Worm (Caenorhabditis elegans): ENCODE data around the gene klp-7.

klp-7 gene

DNA sequence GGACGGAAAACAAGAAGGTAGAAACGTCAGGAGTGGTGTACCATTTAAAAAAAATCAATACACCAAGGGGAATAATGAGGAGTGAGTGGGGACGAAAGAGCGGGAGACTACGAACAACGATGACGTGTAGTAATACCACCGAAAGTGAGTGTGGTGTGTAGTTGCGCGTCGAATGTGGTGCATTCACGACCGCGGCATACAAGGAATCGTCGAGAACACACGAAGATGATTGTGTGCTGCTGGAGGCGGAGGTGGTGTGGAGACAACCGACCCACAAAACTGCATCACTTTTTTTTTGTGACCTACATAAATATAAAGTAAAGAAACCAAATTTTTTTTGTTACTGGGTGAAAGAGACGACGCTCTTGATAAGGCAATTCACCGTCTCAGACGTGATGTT lies 12.6 kb downstream of the klp-7 start (continued):
- TF ChIP-seq ceh-82 (tag; optimal IDR thresholded peaks at IDR 0.05) (no peak), F44E2.7 (GFP tag; IDR thresholded peaks at IDR 0.05) (no peak), D1046.2 (GFP tag; IDR thresholded peaks at IDR 0.05) (no peak), madf-5 (GFP tag; IDR thresholded peaks at IDR 0.05) (no peak), ZK546.5 (tag; optimal IDR thresholded peaks at IDR 0.05) (no peak), set-16 (GFP tag; IDR thresholded peaks at IDR 0.05) (peak; percentile 32; the same call in 1 of the 2 replicates), hif-1 (tag; optimal IDR thresholded peaks at IDR 0.05) (peak in 1 of 2 experiments; percentile 23), ceh-44 (GFP tag; IDR thresholded peaks at IDR 0.05) (no peak), Y105C5A.15 (GFP tag; IDR thresholded peaks at IDR 0.05) (no peak), daf-12 (tag; optimal IDR thresholded peaks at IDR 0.05) (no peak), zag-1 (tag; optimal IDR thresholded peaks at IDR 0.05) (no peak), saeg-2 (GFP tag; IDR thresholded peaks at IDR 0.05) (no peak), egl-27 (tag; optimal IDR thresholded peaks at IDR 0.05) (no peak), lin-1 (GFP tag; IDR thresholded peaks at IDR 0.05) (no peak), nhr-41 (GFP tag; IDR thresholded peaks at IDR 0.05) (peak; percentile 16; the same call in 1 of the 2 replicates), nhr-11 (tag; optimal IDR thresholded peaks at IDR 0.05) (peak; percentile 64), spr-3 (GFP tag; optimal IDR thresholded peaks at IDR 0.05) (no peak), aly-2 (tag; optimal IDR thresholded peaks at IDR 0.05) (no peak), mdl-1 (tag; optimal IDR thresholded peaks at IDR 0.05) (peak in 1 of 2 experiments; percentile 15), php-3 (GFP tag; IDR thresholded peaks at IDR 0.05) (no peak), nhr-25 (tag; optimal IDR thresholded peaks at IDR 0.05; ENCODE audit: borderline replicate concordance, insufficient read depth) (peak; percentile 63), fos-1 (tag; optimal IDR thresholded peaks at IDR 0.05) (no peak), tag-97 (GFP tag; IDR thresholded peaks at IDR 0.05) (no peak), unc-39 (tag; optimal IDR thresholded peaks at IDR 0.05) (no peak), daf-19 (GFP tag; conservative IDR thresholded peaks at IDR 0.05) (no peak), snpc-4 (tag; optimal IDR thresholded peaks at IDR 0.05) (no peak)

DNA sequence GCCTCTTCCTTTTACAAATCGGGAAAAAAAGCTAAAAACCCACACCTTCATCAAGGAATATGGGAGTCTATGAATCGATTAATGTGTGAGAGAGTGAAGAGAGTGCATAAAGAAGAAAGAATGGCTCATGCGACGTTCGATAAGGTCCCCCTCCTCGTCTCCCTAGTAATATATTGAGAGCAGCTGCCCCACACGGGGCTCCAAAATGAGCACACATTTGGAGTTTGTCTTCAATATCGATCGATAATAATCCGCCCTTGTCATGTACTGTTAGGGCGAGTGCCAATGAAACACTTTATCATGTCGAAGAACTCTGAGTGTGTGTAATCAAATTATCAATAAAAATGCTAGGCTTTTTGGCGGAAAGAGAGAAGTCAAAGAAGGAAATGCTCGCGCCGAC lies 13.5 kb downstream of the klp-7 start:
- TF ChIP-seq lin-15B (tag; optimal IDR thresholded peaks at IDR 0.05) (no peak), unc-62 (GFP tag; optimal IDR thresholded peaks at IDR 0.05 in 1 of 2) (no peak), unc-62 (tag; optimal IDR thresholded peaks at IDR 0.05) (no peak), madf-5 (GFP tag; IDR thresholded peaks at IDR 0.05) (no peak), zip-2 (tag; optimal IDR thresholded peaks at IDR 0.05) (no peak), nhr-25 (tag; optimal IDR thresholded peaks at IDR 0.05; ENCODE audit: borderline replicate concordance, insufficient read depth) (no peak), dve-1 (tag; optimal IDR thresholded peaks at IDR 0.05; ENCODE audit: insufficient read depth) (peak; percentile 16), Y48G9A.11 (GFP tag; IDR thresholded peaks at IDR 0.05) (no peak), ceh-20 (GFP tag; IDR thresholded peaks at IDR 0.05) (no peak), daf-12 (tag; optimal IDR thresholded peaks at IDR 0.05) (no peak), mdl-1 (tag; optimal IDR thresholded peaks at IDR 0.05) (no peak), unc-39 (tag; optimal IDR thresholded peaks at IDR 0.05) (no peak), mes-2 (tag; optimal IDR thresholded peaks at IDR 0.05; ENCODE audit: poor library complexity, severe bottlenecking) (no peak), set-16 (GFP tag; IDR thresholded peaks at IDR 0.05) (no peak), lin-1 (GFP tag; IDR thresholded peaks at IDR 0.05) (no peak), dmd-6 (GFP tag; IDR thresholded peaks at IDR 0.05) (peak; percentile 30), saeg-2 (GFP tag; IDR thresholded peaks at IDR 0.05) (no peak), dmd-9 (GFP tag; IDR thresholded peaks at IDR 0.05) (no peak), ctbp-1 (GFP tag; IDR thresholded peaks at IDR 0.05) (no peak), zip-11 (GFP tag; IDR thresholded peaks at IDR 0.05) (no peak), Y5F2A.4 (GFP tag; optimal IDR thresholded peaks at IDR 0.05) (no peak), lim-7 (GFP tag; IDR thresholded peaks at IDR 0.05) (no peak), F49E8.2 (tag; optimal IDR thresholded peaks at IDR 0.05; ENCODE audit: borderline replicate concordance) (no peak), spr-3 (GFP tag; optimal IDR thresholded peaks at IDR 0.05) (no peak), pqm-1 (tag; optimal IDR thresholded peaks at IDR 0.05) (peak; percentile 34), fkh-10 (GFP tag; optimal IDR thresholded peaks at IDR 0.05) (no peak), vab-7 (GFP tag; IDR thresholded peaks at IDR 0.05) (no peak), nhr-102 (tag; optimal IDR thresholded peaks at IDR 0.05) (no peak), nhr-28 (tag; optimal IDR thresholded peaks at IDR 0.05) (peak; percentile 11), arid-1 (GFP tag; conservative IDR thresholded peaks at IDR 0.05) (no peak), ZK337.2 (GFP tag; IDR thresholded peaks at IDR 0.05) (no peak), unc-130 (GFP tag; optimal IDR thresholded peaks at IDR 0.05) (no peak), tra-1 (GFP tag; IDR thresholded peaks at IDR 0.05) (no peak), attf-4 (tag; optimal IDR thresholded peaks at IDR 0.05) (no peak)
